Fruit fly (Drosophila melanogaster): Measurements from ENCODE around the gene CG9121.

The CG9121 gene

dm6 chr2L:5099790-5100360 is 49.0 kb upstream of the CG9121 start, which contains the start of gene ND-13A (continued):
- TF ChIP-seq kah (GFP tag; optimal IDR thresholded peaks at IDR 0.05) (no peak), Sox102F (GFP tag; optimal IDR thresholded peaks at IDR 0.05) (no peak), CG17186 (GFP tag; optimal IDR thresholded peaks at IDR 0.05) (no peak), CG9437 (GFP tag; optimal IDR thresholded peaks at IDR 0.05) (no peak), CG10209 (GFP tag; optimal IDR thresholded peaks at IDR 0.05) (no peak), Adf1 (GFP tag; IDR thresholded peaks at IDR 0.05) (no peak), Sox100B (GFP tag; optimal IDR thresholded peaks at IDR 0.05) (no peak), CG9609 (GFP tag; optimal IDR thresholded peaks at IDR 0.05) (no peak), CG12104 (GFP tag; optimal IDR thresholded peaks at IDR 0.05) (no peak), CG16779 (GFP tag; IDR thresholded peaks at IDR 0.05) (no peak), trh (GFP tag; optimal IDR thresholded peaks at IDR 0.05) (no peak), CG10431 (GFP tag; optimal IDR thresholded peaks at IDR 0.05) (no peak), disco-r (GFP tag; optimal IDR thresholded peaks at IDR 0.05) (no peak), Sry-δ (GFP tag; optimal IDR thresholded peaks at IDR 0.05) (no peak), slbo (GFP tag; IDR thresholded peaks at IDR 0.05) (no peak), Dref (GFP tag; IDR thresholded peaks at IDR 0.05) (no peak), onecut (GFP tag; IDR thresholded peaks at IDR 0.05) (no peak), CG12299 (tag; optimal IDR thresholded peaks at IDR 0.05) (no peak), CkIIα-i1 (GFP tag; IDR thresholded peaks at IDR 0.05) (no peak), Neu2 (GFP tag; optimal IDR thresholded peaks at IDR 0.05; ENCODE audit: borderline replicate concordance) (no peak), grn (GFP tag; optimal IDR thresholded peaks at IDR 0.05) (no peak), Lpt (GFP tag; optimal IDR thresholded peaks at IDR 0.05) (no peak), repo (GFP tag; optimal IDR thresholded peaks at IDR 0.05) (no peak), Oli (tag; optimal IDR thresholded peaks at IDR 0.05) (no peak), CG11247 (GFP tag; IDR thresholded peaks at IDR 0.05) (no peak), CG17802 (tag; optimal IDR thresholded peaks at IDR 0.05) (no peak), CG13123 (GFP tag; optimal IDR thresholded peaks at IDR 0.05) (no peak), CG10959 (GFP tag; IDR thresholded peaks at IDR 0.05) (no peak), HLH54F (GFP tag; optimal IDR thresholded peaks at IDR 0.05) (no peak), CG10565 (GFP tag; optimal IDR thresholded peaks at IDR 0.05) (no peak), CG14667 (GFP tag; IDR thresholded peaks at IDR 0.05) (no peak), ftz-f1 (GFP tag; optimal IDR thresholded peaks at IDR 0.05) (no peak), az2 (GFP tag; optimal IDR thresholded peaks at IDR 0.05) (no peak), Gsc (GFP tag; IDR thresholded peaks at IDR 0.05) (no peak), cwo (GFP tag; optimal IDR thresholded peaks at IDR 0.05) (no peak), ranshi (GFP tag; IDR thresholded peaks at IDR 0.05) (no peak), sd (tag; optimal IDR thresholded peaks at IDR 0.05) (peak; percentile 13), CG18599 (GFP tag; optimal IDR thresholded peaks at IDR 0.05) (no peak), CG13775 (GFP tag; optimal IDR thresholded peaks at IDR 0.05) (no peak), psq (GFP tag; optimal IDR thresholded peaks at IDR 0.05) (no peak), CG8089 (GFP tag; optimal IDR thresholded peaks at IDR 0.05) (no peak), CG2120 (GFP tag; optimal IDR thresholded peaks at IDR 0.05) (no peak), nom (GFP tag; optimal IDR thresholded peaks at IDR 0.05) (peak; percentile 36), Awh (GFP tag; IDR thresholded peaks at IDR 0.05) (no peak), H2.0 (GFP tag; IDR thresholded peaks at IDR 0.05) (no peak), mam (GFP tag; optimal IDR thresholded peaks at IDR 0.05) (no peak), zf30C (GFP tag; optimal IDR thresholded peaks at IDR 0.05) (no peak), btn (GFP tag; optimal IDR thresholded peaks at IDR 0.05) (no peak), CG1529 (GFP tag; optimal IDR thresholded peaks at IDR 0.05) (no peak), shn (GFP tag; optimal IDR thresholded peaks at IDR 0.05) (no peak), sisA (GFP tag; IDR thresholded peaks at IDR 0.05) (no peak), CG6813 (GFP tag; optimal IDR thresholded peaks at IDR 0.05) (no peak)

Measured in whole organism, embryonic.